Worm (Caenorhabditis elegans) whole organism, L3 larva: ENCODE measurements around the gene R03E9.2.

Experiments used
- R02D3.7 ChIP-seq: fragments of 150-350 bp; optimal IDR thresholded peaks from 2 replicates; lab custom pipeline; 2014; ENCODE audit warnings: missing biosample characterization, missing genetic modification characterization
- ZK546.5 ChIP-seq: sonication (generic microtip); optimal IDR thresholded peaks from 2 replicates; lab custom pipeline; 2017; ENCODE audit warnings: missing biosample characterization, missing genetic modification characterization
- aly-2 ChIP-seq: fragments of 150-350 bp; optimal IDR thresholded peaks from 2 replicates; lab custom pipeline; 2014; ENCODE audit warnings: missing biosample characterization, missing genetic modification characterization
- ama-1 ChIP-seq: fragments of 150-350 bp; optimal IDR thresholded peaks from 2 replicates; lab custom pipeline; 2018
- ceh-16 ChIP-seq: sonication (generic microtip); optimal IDR thresholded peaks from 2 replicates; lab custom pipeline; 2017; ENCODE audit warnings: missing biosample characterization, missing genetic modification characterization
- ceh-28 ChIP-seq: fragments of 150-350 bp; optimal IDR thresholded peaks from 2 replicates; lab custom pipeline; 2014; ENCODE audit warnings: missing biosample characterization, missing genetic modification reagents, missing genetic modification characterization
- ceh-82 ChIP-seq: fragments of 150-350 bp; optimal IDR thresholded peaks from 2 replicates; lab custom pipeline; 2014; ENCODE audit warnings: missing biosample characterization, missing genetic modification characterization
- ceh-9 ChIP-seq: sonication (generic microtip); optimal IDR thresholded peaks from 2 replicates; lab custom pipeline; 2018; ENCODE audit warnings: missing biosample characterization, missing genetic modification characterization
- egl-27 ChIP-seq: sonication (generic microtip); optimal IDR thresholded peaks from 4 replicates; lab custom pipeline; 2017; ENCODE audit warnings: missing biosample characterization, missing genetic modification reagents, missing genetic modification characterization
- egl-5 ChIP-seq: fragments of 150-350 bp; optimal IDR thresholded peaks from 2 replicates; lab custom pipeline; 2017; ENCODE audit warnings: missing biosample characterization, missing genetic modification reagents, missing genetic modification characterization, inconsistent platforms
- elt-1 ChIP-seq: fragments of 150-350 bp; optimal IDR thresholded peaks from 2 replicates; lab custom pipeline; 2014; ENCODE audit warnings: missing biosample characterization, missing genetic modification characterization
- elt-2 ChIP-seq: sonication (generic microtip); optimal IDR thresholded peaks from 2 replicates; lab custom pipeline; 2016; ENCODE audit warnings: missing genetic modification reagents, mild to moderate bottlenecking, missing genetic modification characterization, missing compliant biosample characterization
- elt-3 ChIP-seq, 3 experiments: fragments of 150-350 bp in 1 of 3; sonication (generic microtip) in 2 of 3; optimal IDR thresholded peaks; 2 replicates in 2 of 3; 4 replicates in 1 of 3; lab custom pipeline; 2014 to 2017; ENCODE audit warnings: missing biosample characterization in 3 of 3, missing genetic modification characterization in 3 of 3
- eor-1 ChIP-seq, 2 experiments: fragments of 150-350 bp; optimal IDR thresholded peaks; 2 replicates each; lab custom pipeline; 2014 to 2018; ENCODE audit warnings: missing biosample characterization in 2 of 2, missing genetic modification characterization in 2 of 2
- fkh-10 ChIP-seq: sonication (generic microtip); optimal IDR thresholded peaks from 2 replicates; lab custom pipeline; 2017; ENCODE audit warnings: missing biosample characterization, missing genetic modification reagents, missing genetic modification characterization
- fkh-2 ChIP-seq: fragments of 150-350 bp; optimal IDR thresholded peaks from 2 replicates; lab custom pipeline; 2014; ENCODE audit warnings: missing biosample characterization, missing genetic modification reagents, missing genetic modification characterization
- fos-1 ChIP-seq: fragments of 150-350 bp; optimal IDR thresholded peaks from 2 replicates; lab custom pipeline; 2014; ENCODE audit warnings: missing biosample characterization, missing genetic modification characterization
- hmg-11 ChIP-seq: sonication (generic microtip); optimal IDR thresholded peaks from 2 replicates; lab custom pipeline; 2016; ENCODE audit warnings: missing genetic modification characterization, missing compliant biosample characterization
- jun-1 ChIP-seq: fragments of 150-350 bp; optimal IDR thresholded peaks from 2 replicates; lab custom pipeline; 2014; ENCODE audit warnings: missing biosample characterization, missing genetic modification reagents, missing genetic modification characterization
- lin-39 ChIP-seq: fragments of 150-350 bp; optimal IDR thresholded peaks from 2 replicates; lab custom pipeline; 2018; ENCODE audit warnings: missing biosample characterization, missing genetic modification reagents, missing genetic modification characterization
- lsy-12 ChIP-seq: sonication (generic microtip); optimal IDR thresholded peaks from 2 replicates; lab custom pipeline; 2016; ENCODE audit warnings: mild to moderate bottlenecking, missing genetic modification characterization, missing compliant biosample characterization
- mdl-1 ChIP-seq: fragments of 150-350 bp; optimal IDR thresholded peaks from 2 replicates; lab custom pipeline; 2014; ENCODE audit warnings: missing biosample characterization, missing genetic modification characterization
- mml-1 ChIP-seq: fragments of 150-350 bp; sonication (generic microtip); optimal IDR thresholded peaks from 3 replicates; lab custom pipeline; 2014; ENCODE audit warnings: missing biosample characterization, missing genetic modification characterization
- nfya-1 ChIP-seq: sonication (generic microtip); optimal IDR thresholded peaks from 2 replicates; lab custom pipeline; 2017; ENCODE audit warnings: missing genetic modification characterization, mild to moderate bottlenecking, missing compliant biosample characterization, antibody characterized with exemption, moderate library complexity; ENCODE audit not compliant: insufficient read depth
- nhr-23 ChIP-seq: fragments of 150-350 bp; optimal IDR thresholded peaks from 2 replicates; lab custom pipeline; 2014; ENCODE audit warnings: missing biosample characterization, missing genetic modification reagents, missing genetic modification characterization
- nhr-237 ChIP-seq: fragments of 150-350 bp; optimal IDR thresholded peaks from 2 replicates; lab custom pipeline; 2014; ENCODE audit warnings: missing biosample characterization, missing genetic modification characterization
- nhr-25 ChIP-seq: sonication (generic microtip); optimal IDR thresholded peaks from 2 replicates; lab custom pipeline; 2017; ENCODE audit warnings: missing biosample characterization, missing genetic modification characterization
- nhr-28 ChIP-seq: fragments of 150-350 bp; optimal IDR thresholded peaks from 2 replicates; lab custom pipeline; 2014; ENCODE audit warnings: missing biosample characterization, missing genetic modification characterization
- nhr-43 ChIP-seq: sonication (generic microtip); optimal IDR thresholded peaks from 2 replicates; lab custom pipeline; 2016; ENCODE audit warnings: mild to moderate bottlenecking, missing genetic modification characterization, missing compliant biosample characterization; ENCODE audit not compliant: poor library complexity, severe bottlenecking
- nhr-67 ChIP-seq: fragments of 150-350 bp; optimal IDR thresholded peaks from 2 replicates; lab custom pipeline; 2014; ENCODE audit warnings: missing biosample characterization, missing genetic modification characterization
- nhr-76 ChIP-seq: fragments of 150-350 bp; sonication (generic microtip); optimal IDR thresholded peaks from 5 replicates; lab custom pipeline; 2014; ENCODE audit warnings: missing biosample characterization, missing genetic modification characterization
- nhr-77 ChIP-seq: fragments of 150-350 bp; optimal IDR thresholded peaks from 2 replicates; lab custom pipeline; 2014; ENCODE audit warnings: missing biosample characterization, missing genetic modification characterization
- pha-4 ChIP-seq: fragments of 150-350 bp; optimal IDR thresholded peaks from 2 replicates; lab custom pipeline; 2014; ENCODE audit warnings: missing biosample characterization, missing genetic modification reagents, missing genetic modification characterization
- pqm-1 ChIP-seq: fragments of 150-350 bp; optimal IDR thresholded peaks from 2 replicates; lab custom pipeline; 2017; ENCODE audit warnings: missing biosample characterization, missing genetic modification characterization, inconsistent platforms
- sea-2 ChIP-seq: fragments of 150-350 bp; sonication (generic microtip); optimal IDR thresholded peaks from 4 replicates; lab custom pipeline; 2014; ENCODE audit warnings: missing biosample characterization, missing genetic modification reagents, missing genetic modification characterization
- skn-1 ChIP-seq: fragments of 150-350 bp; optimal IDR thresholded peaks from 2 replicates; lab custom pipeline; 2014; ENCODE audit warnings: missing biosample characterization, missing genetic modification characterization
- tbx-2 ChIP-seq: sonication (generic microtip); optimal IDR thresholded peaks from 2 replicates; lab custom pipeline; 2016; ENCODE audit warnings: mild to moderate bottlenecking, missing genetic modification characterization, missing compliant biosample characterization
- unc-39 ChIP-seq: sonication (generic microtip); optimal IDR thresholded peaks from 4 replicates; lab custom pipeline; 2017; ENCODE audit warnings: missing biosample characterization, missing genetic modification characterization
- unc-62 ChIP-seq: fragments of 150-350 bp; sonication (generic microtip); optimal IDR thresholded peaks from 4 replicates; lab custom pipeline; 2014; ENCODE audit warnings: missing biosample characterization, missing genetic modification reagents, missing genetic modification characterization
- zag-1 ChIP-seq: fragments of 150-350 bp; optimal IDR thresholded peaks from 2 replicates; lab custom pipeline; 2014; ENCODE audit warnings: missing biosample characterization, missing genetic modification characterization
- ztf-4 ChIP-seq: fragments of 150-350 bp; optimal IDR thresholded peaks from 2 replicates; lab custom pipeline; 2014; ENCODE audit warnings: missing biosample characterization, missing genetic modification characterization

The R03E9.2 gene

ce11 chrX:6747906-6748356, 14.8 kb upstream of the R03E9.2 start (continued):
- TF ChIP-seq nhr-237 (tag; lab: Kevin White, UChicago) = no peak
- TF ChIP-seq fkh-10 (GFP tag; lab: Kevin White, UChicago) = no peak
- peak; percentile 80 for TF ChIP-seq fos-1
- TF ChIP-seq lin-39 (tag; lab: Kevin White, UChicago) = no peak
- no peak for TF ChIP-seq zag-1 (tag; lab: Kevin White, UChicago)
- TF ChIP-seq ceh-16 (tag; lab: Kevin White, UChicago) = no peak
- TF ChIP-seq ceh-82 (tag; lab: Kevin White, UChicago) = no peak
- no peak for TF ChIP-seq nhr-67
- TF ChIP-seq nfya-1 (tag; lab: Kevin White, UChicago) = peak; percentile 30
- peak; percentile 96 for TF ChIP-seq pha-4 (tag; lab: Kevin White, UChicago)
- TF ChIP-seq ama-1 (lab: Kevin White, UChicago) = no peak
- TF ChIP-seq hmg-11 (tag; lab: Kevin White, UChicago) = no peak
- no peak for TF ChIP-seq ceh-9 (tag; lab: Kevin White, UChicago)
- no peak for TF ChIP-seq tbx-2 (tag; lab: Kevin White, UChicago)
- no peak for TF ChIP-seq nhr-28 (tag; lab: Kevin White, UChicago)

DNA sequence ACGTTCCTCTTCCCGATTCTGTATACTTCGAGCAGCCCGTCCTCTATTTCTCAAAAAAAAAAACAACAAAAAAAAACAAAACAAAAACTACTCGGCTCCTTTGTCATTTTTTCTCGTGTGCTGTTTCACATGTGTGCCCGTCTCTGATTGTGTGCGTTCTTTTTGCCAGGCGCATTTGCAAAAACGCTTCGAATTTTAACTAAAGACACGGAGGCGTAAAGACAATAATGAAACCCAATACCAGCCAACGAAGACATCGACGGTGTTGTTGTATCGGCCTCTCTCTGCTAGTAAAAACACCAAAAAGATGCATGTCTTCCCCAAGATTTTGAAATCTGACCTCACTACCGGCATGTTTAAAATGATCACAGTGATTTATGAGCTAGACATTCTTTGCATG, 13.7 kb upstream of the R03E9.2 start:
- TF ChIP-seq mdl-1 (tag; lab: Kevin White, UChicago) (peak; percentile 75), pha-4 (tag; lab: Kevin White, UChicago) (peak; percentile 51), ama-1 (lab: Kevin White, UChicago) (peak; percentile 47), lin-39 (tag; lab: Kevin White, UChicago) (no peak), elt-1 (no peak), fos-1 (no peak), unc-62 (GFP tag; lab: Kevin White, UChicago) (no peak), nhr-43 (tag; lab: Kevin White, UChicago) (peak; percentile 7), ceh-82 (tag; lab: Kevin White, UChicago) (no peak)

DNA sequence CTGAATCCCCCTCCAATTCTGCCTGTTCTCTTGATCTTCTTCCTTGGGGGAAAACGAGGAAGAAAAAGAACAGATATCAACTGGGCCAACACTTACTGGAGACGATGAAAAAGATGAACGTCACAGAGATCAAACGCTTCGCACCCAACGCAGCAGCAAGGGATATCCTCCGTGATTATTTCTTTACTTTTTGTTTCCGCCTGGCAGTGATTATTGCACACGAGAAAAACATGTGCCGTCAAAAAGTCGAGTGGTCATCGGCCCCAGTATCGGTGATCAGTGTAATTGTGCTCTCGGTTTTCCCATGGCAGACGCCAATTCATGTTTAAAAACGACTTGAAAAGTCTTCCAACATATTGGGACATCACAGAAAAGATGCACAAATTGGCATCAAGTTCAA, 12.4 kb upstream of the R03E9.2 start:
- TF ChIP-seq mdl-1 (tag; lab: Kevin White, UChicago) (peak; percentile 83), nhr-28 (tag; lab: Kevin White, UChicago) (no peak), unc-39 (tag; lab: Kevin White, UChicago) (no peak), ceh-16 (tag; lab: Kevin White, UChicago) (no peak), ztf-4 (no peak), fkh-2 (tag; lab: Kevin White, UChicago) (no peak), jun-1 (no peak), nhr-23 (tag; lab: Kevin White, UChicago) (peak; percentile 27), nfya-1 (tag; lab: Kevin White, UChicago) (no peak), elt-2 (tag; lab: Kevin White, UChicago) (no peak), eor-1 (tag; optimal IDR thresholded peaks at IDR 0.05; lab: Kevin White, UChicago) (no peak), ama-1 (lab: Kevin White, UChicago) (peak; percentile 71), ceh-9 (tag; lab: Kevin White, UChicago) (no peak), aly-2 (tag; lab: Kevin White, UChicago) (no peak), fos-1 (no peak), mml-1 (peak; percentile 64), R02D3.7 (no peak), lsy-12 (tag; lab: Kevin White, UChicago) (no peak), elt-3 (tag; optimal IDR thresholded peaks at IDR 0.05; lab: Kevin White, UChicago) (no peak), nhr-237 (tag; lab: Kevin White, UChicago) (no peak), ceh-28 (peak; percentile 37), egl-5 (tag; lab: Kevin White, UChicago) (peak; percentile 34)

ce11 chrX:6744978-6745377, 11.9 kb upstream of the R03E9.2 start:
- TF ChIP-seq fos-1 (no peak), tbx-2 (tag; lab: Kevin White, UChicago) (no peak), egl-27 (no peak), nhr-77 (no peak), eor-1 (tag; optimal IDR thresholded peaks at IDR 0.05; lab: Kevin White, UChicago) (no peak), elt-1 (no peak), nhr-23 (tag; lab: Kevin White, UChicago) (no peak), unc-39 (tag; lab: Kevin White, UChicago) (no peak), pqm-1 (tag; lab: Kevin White, UChicago) (no peak), zag-1 (tag; lab: Kevin White, UChicago) (no peak), lsy-12 (tag; lab: Kevin White, UChicago) (no peak), mml-1 (no peak), nhr-28 (tag; lab: Kevin White, UChicago) (no peak), nhr-67 (no peak), mdl-1 (tag; lab: Kevin White, UChicago) (peak; percentile 36), unc-62 (GFP tag; lab: Kevin White, UChicago) (peak; percentile 60), skn-1 (tag; lab: Kevin White, UChicago) (no peak), lin-39 (tag; lab: Kevin White, UChicago) (peak; percentile 66), sea-2 (GFP tag; lab: Kevin White, UChicago) (no peak), ceh-9 (tag; lab: Kevin White, UChicago) (no peak), jun-1 (no peak), nhr-25 (tag; lab: Kevin White, UChicago) (no peak), elt-2 (tag; lab: Kevin White, UChicago) (no peak), nhr-43 (tag; lab: Kevin White, UChicago) (no peak), ama-1 (lab: Kevin White, UChicago) (no peak), ceh-16 (tag; lab: Kevin White, UChicago) (no peak), ZK546.5 (tag; lab: Kevin White, UChicago) (no peak), ztf-4 (no peak), R02D3.7 (no peak), nfya-1 (tag; lab: Kevin White, UChicago) (peak; percentile 9), aly-2 (tag; lab: Kevin White, UChicago) (no peak), nhr-76 (no peak), ceh-82 (tag; lab: Kevin White, UChicago) (no peak)
